Worm (Caenorhabditis elegans) whole organism, early embryonic: ENCODE data around the gene plep-1.

Experiments
- B0310.2 ChIP-seq: sonication (generic microtip); optimal IDR thresholded peaks from 2 replicates; lab custom pipeline; 2016; ENCODE audit warnings: mild to moderate bottlenecking, missing genetic modification characterization, missing compliant biosample characterization
- F13C5.2 ChIP-seq: sonication (generic microtip); optimal IDR thresholded peaks from 2 replicates; lab custom pipeline; 2017; ENCODE audit warnings: mild to moderate bottlenecking, missing genetic modification characterization, inconsistent platforms, missing compliant biosample characterization
- ama-1 ChIP-seq: fragments of 150-350 bp; optimal IDR thresholded peaks from 2 replicates; lab custom pipeline; 2014
- ceh-13 ChIP-seq: fragments of 200-800 bp; sonication (Bioruptor generic); optimal IDR thresholded peaks from 2 replicates; lab custom pipeline; 2018; ENCODE audit warnings: mild to moderate bottlenecking, missing genetic modification characterization, missing compliant biosample characterization
- ceh-36 ChIP-seq: sonication (generic microtip); optimal IDR thresholded peaks from 2 replicates; lab custom pipeline; 2016; ENCODE audit warnings: missing genetic modification characterization, inconsistent platforms, missing compliant biosample characterization
- ets-7 ChIP-seq: sonication (generic microtip); optimal IDR thresholded peaks from 2 replicates; lab custom pipeline; 2016; ENCODE audit warnings: missing genotype, missing genetic modification characterization, missing compliant biosample characterization
- hmbx-1 ChIP-seq: sonication (generic microtip); optimal IDR thresholded peaks from 2 replicates; lab custom pipeline; 2016; ENCODE audit warnings: mild to moderate bottlenecking, missing genetic modification characterization, missing compliant biosample characterization
- hnd-1 ChIP-seq: sonication (generic microtip); optimal IDR thresholded peaks from 2 replicates; lab custom pipeline; 2016; ENCODE audit warnings: missing genetic modification characterization, missing compliant biosample characterization
- scrt-1 ChIP-seq: fragments of 200-800 bp; sonication (Bioruptor generic); IDR thresholded peaks from 2 replicates; pipeline ENCODE4 v1.3.6; 2022; ENCODE audit warnings: missing genetic modification characterization, missing compliant biosample characterization
- sea-1 ChIP-seq: fragments of 200-800 bp; sonication (Bioruptor generic); conservative IDR thresholded peaks from 2 replicates; pipeline ENCODE4 v1.3.6; 2022; ENCODE audit warnings: missing genetic modification characterization, missing compliant biosample characterization
- tbx-37 ChIP-seq: fragments of 200-800 bp; sonication (Bioruptor generic); conservative IDR thresholded peaks from 2 replicates; pipeline ENCODE4 v1.3.6; 2022; ENCODE audit warnings: missing genetic modification reagents, missing genetic modification characterization, missing compliant biosample characterization
- tra-4 ChIP-seq: sonication (generic microtip); optimal IDR thresholded peaks from 2 replicates; lab custom pipeline; 2017; ENCODE audit warnings: missing genetic modification characterization, missing compliant biosample characterization

DNA sequence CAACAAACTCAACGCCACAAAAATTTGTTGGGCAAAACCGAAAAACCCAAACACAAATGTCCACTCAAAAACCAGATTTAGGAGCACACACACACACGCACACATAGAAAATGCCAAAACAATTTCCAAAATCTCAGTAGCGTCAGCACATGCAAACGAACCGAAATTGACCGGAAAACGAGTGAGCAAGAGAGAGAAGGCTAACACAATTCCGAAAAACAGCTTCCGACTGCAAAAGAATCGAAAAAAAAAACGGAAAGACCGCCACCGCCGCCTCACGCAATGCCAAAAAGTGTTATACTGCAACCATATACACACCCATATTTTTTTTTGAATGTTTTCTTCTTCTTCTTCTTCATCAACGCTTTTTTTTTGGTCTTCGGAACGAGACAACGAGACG lies 20.2 kb downstream of the plep-1 start:
- TF ChIP-seq ets-7 (tag; lab: Kevin White, UChicago) (no peak), ceh-13 (GFP tag; lab: Kevin White, UChicago) (no peak), B0310.2 (tag; lab: Kevin White, UChicago) (no peak), ama-1 (lab: Kevin White, UChicago) (no peak), ceh-36 (no peak), F13C5.2 (tag; lab: Kevin White, UChicago) (no peak), hmbx-1 (tag; lab: Kevin White, UChicago) (no peak), tbx-37 (GFP tag; lab: Robert Waterston, UW) (no peak), hnd-1 (no peak), sea-1 (no peak), scrt-1 (GFP tag; lab: Robert Waterston, UW) (no peak), tra-4 (tag; lab: Kevin White, UChicago) (no peak)
